Worm (Caenorhabditis elegans) whole organism, young adult: ENCODE measurements around the gene spp-28.

ENCODE experiments used
- B0035.1 ChIP-seq: sonication (generic microtip); optimal IDR thresholded peaks from 2 replicates; lab custom pipeline; 2016; ENCODE audit warnings: missing genetic modification characterization, mild to moderate bottlenecking, missing compliant biosample characterization, missing genotype, missing genetic modification reagents
- B0261.1 ChIP-seq: sonication (generic microtip); optimal IDR thresholded peaks from 2 replicates; lab custom pipeline; 2016; ENCODE audit warnings: mild to moderate bottlenecking, missing genetic modification characterization, moderate library complexity, missing compliant biosample characterization
- B0336.3 ChIP-seq: fragments of 200-800 bp; sonication (Bioruptor generic); IDR thresholded peaks from 2 replicates; pipeline ENCODE4 v1.3.6; 2022; ENCODE audit warnings: missing genetic modification characterization, missing compliant biosample characterization
- C17E4.6 ChIP-seq: fragments of 200-800 bp; sonication (Bioruptor generic); IDR thresholded peaks from 2 replicates; pipeline ENCODE4 v1.3.6; 2022; ENCODE audit warnings: missing genetic modification reagents, missing genetic modification characterization, missing compliant biosample characterization
- D2030.7 ChIP-seq: fragments of 200-800 bp; sonication (Bioruptor generic); IDR thresholded peaks from 2 replicates; pipeline ENCODE4 v1.3.6; 2022; ENCODE audit warnings: missing genetic modification reagents, missing genetic modification characterization, missing compliant biosample characterization
- F10E7.11 ChIP-seq: sonication (generic microtip); optimal IDR thresholded peaks from 2 replicates; lab custom pipeline; 2017; ENCODE audit warnings: mild to moderate bottlenecking, missing genetic modification characterization, moderate library complexity, missing compliant biosample characterization
- F52B5.7 ChIP-seq: sonication (generic microtip); optimal IDR thresholded peaks from 2 replicates; lab custom pipeline; 2016; ENCODE audit warnings: mild to moderate bottlenecking, missing genetic modification characterization, missing compliant biosample characterization
- F57C9.4 ChIP-seq: sonication (generic microtip); optimal IDR thresholded peaks from 2 replicates; lab custom pipeline; 2017; ENCODE audit warnings: mild to moderate bottlenecking, missing genetic modification characterization, missing compliant biosample characterization
- T26A5.8 ChIP-seq: sonication (generic microtip); optimal IDR thresholded peaks from 2 replicates; lab custom pipeline; 2016; ENCODE audit warnings: missing genetic modification characterization, missing compliant biosample characterization
- Y56A3A.18 ChIP-seq: fragments of 200-800 bp; sonication (Bioruptor generic); IDR thresholded peaks from 2 replicates; pipeline ENCODE4 v1.3.6; 2022; ENCODE audit warnings: missing genetic modification reagents, missing genetic modification characterization, missing compliant biosample characterization
- ZK185.1 ChIP-seq: sonication (generic microtip); optimal IDR thresholded peaks from 2 replicates; lab custom pipeline; 2016; ENCODE audit warnings: mild to moderate bottlenecking, missing genetic modification characterization, missing compliant biosample characterization; ENCODE audit not compliant: poor library complexity, severe bottlenecking
- atf-7 ChIP-seq: sonication (generic microtip); optimal IDR thresholded peaks from 2 replicates; lab custom pipeline; 2017; ENCODE audit warnings: mild to moderate bottlenecking, missing genetic modification characterization, missing compliant biosample characterization
- athp-1 ChIP-seq: sonication (generic microtip); optimal IDR thresholded peaks from 2 replicates; lab custom pipeline; 2017; ENCODE audit warnings: mild to moderate bottlenecking, missing genetic modification characterization, missing compliant biosample characterization
- attf-3 ChIP-seq: fragments of 200-800 bp; sonication (Bioruptor generic); conservative IDR thresholded peaks from 2 replicates; pipeline ENCODE4 v1.3.6; 2022; ENCODE audit warnings: missing genetic modification reagents, missing genetic modification characterization, missing compliant biosample characterization
- bed-2 ChIP-seq: fragments of 200-800 bp; sonication (Bioruptor generic); IDR thresholded peaks from 2 replicates; pipeline ENCODE4 v1.3.6; 2022; ENCODE audit warnings: missing genetic modification reagents, missing genetic modification characterization, missing compliant biosample characterization
- ccch-3 ChIP-seq: fragments of 200-800 bp; sonication (Bioruptor generic); optimal IDR thresholded peaks from 2 replicates; lab custom pipeline; 2018; ENCODE audit warnings: mild to moderate bottlenecking, missing genetic modification characterization, missing compliant biosample characterization
- cebp-1 ChIP-seq, 2 experiments: fragments of 200-800 bp in 1 of 2; sonication (Bioruptor generic) in 1 of 2; sonication (generic microtip) in 1 of 2; IDR thresholded peaks in 1 of 2; optimal IDR thresholded peaks in 1 of 2; 2 replicates each; pipeline versions ENCODE4 v1.3.6 to Lab custom; 2017 to 2022; ENCODE audit warnings: missing compliant biosample characterization in 2 of 2, missing genetic modification characterization in 2 of 2, mild to moderate bottlenecking in 1 of 2, missing genetic modification reagents in 1 of 2, moderate library complexity in 1 of 2
- cebp-2 ChIP-seq: fragments of 200-800 bp; sonication (Bioruptor generic); IDR thresholded peaks from 2 replicates; pipeline ENCODE4 v1.3.6; 2022; ENCODE audit warnings: missing genetic modification characterization, missing compliant biosample characterization
- ceh-40 ChIP-seq: fragments of 200-800 bp; sonication (Bioruptor generic); IDR thresholded peaks from 2 replicates; pipeline ENCODE4 v1.3.6; 2022; ENCODE audit warnings: missing genetic modification characterization, missing compliant biosample characterization
- ceh-58 ChIP-seq: fragments of 200-800 bp; sonication (Bioruptor generic); IDR thresholded peaks from 2 replicates; pipeline ENCODE4 v1.3.6; 2022; ENCODE audit warnings: missing genetic modification characterization, missing compliant biosample characterization
- chd-7 ChIP-seq: sonication (generic microtip); optimal IDR thresholded peaks from 2 replicates; lab custom pipeline; 2016; ENCODE audit warnings: mild to moderate bottlenecking, missing genetic modification characterization, moderate library complexity, missing compliant biosample characterization
- die-1 ChIP-seq: sonication (generic microtip); optimal IDR thresholded peaks from 2 replicates; lab custom pipeline; 2016; ENCODE audit warnings: missing genotype, mild to moderate bottlenecking, missing genetic modification characterization, missing compliant biosample characterization
- ets-4 ChIP-seq: fragments of 200-800 bp; sonication (Bioruptor generic); optimal IDR thresholded peaks from 2 replicates; lab custom pipeline; 2018; ENCODE audit warnings: mild to moderate bottlenecking, missing genetic modification characterization, missing compliant biosample characterization
- gei-17 ChIP-seq: fragments of 200-800 bp; sonication (Bioruptor generic); optimal IDR thresholded peaks from 2 replicates; lab custom pipeline; 2018; ENCODE audit warnings: mild to moderate bottlenecking, missing genetic modification characterization, missing compliant biosample characterization
- hmg-1.2 ChIP-seq: fragments of 200-800 bp; sonication (Bioruptor generic); IDR thresholded peaks from 2 replicates; pipeline ENCODE4 v1.3.6; 2022; ENCODE audit warnings: missing genetic modification reagents, missing genetic modification characterization, missing compliant biosample characterization
- hmg-20 ChIP-seq: fragments of 200-800 bp; sonication (Bioruptor generic); IDR thresholded peaks from 2 replicates; pipeline ENCODE4 v1.3.6; 2022; ENCODE audit warnings: missing genetic modification reagents, missing genetic modification characterization, missing compliant biosample characterization
- hsf-1 ChIP-seq: fragments of 200-800 bp; sonication (Bioruptor generic); IDR thresholded peaks from 2 replicates; pipeline ENCODE4 v1.3.6; 2022; ENCODE audit warnings: missing genetic modification reagents, missing genetic modification characterization, missing compliant biosample characterization
- let-607 ChIP-seq, 2 experiments: fragments of 200-800 bp in 1 of 2; sonication (Bioruptor generic) in 1 of 2; sonication (generic microtip) in 1 of 2; optimal IDR thresholded peaks; 2 replicates each; lab custom pipeline; 2016 to 2018; ENCODE audit warnings: mild to moderate bottlenecking in 2 of 2, missing compliant biosample characterization in 2 of 2, missing genetic modification characterization in 2 of 2, moderate library complexity in 2 of 2, missing genotype in 1 of 2
- lin-40 ChIP-seq: sonication (generic microtip); optimal IDR thresholded peaks from 2 replicates; lab custom pipeline; 2016; ENCODE audit warnings: missing genetic modification characterization, mild to moderate bottlenecking, missing compliant biosample characterization, missing genotype, missing genetic modification reagents
- lsl-1 ChIP-seq: fragments of 200-800 bp; sonication (Bioruptor generic); optimal IDR thresholded peaks from 2 replicates; lab custom pipeline; 2018; ENCODE audit warnings: mild to moderate bottlenecking, missing genetic modification characterization, moderate library complexity, missing compliant biosample characterization
- madf-6 ChIP-seq: fragments of 200-800 bp; sonication (Bioruptor generic); IDR thresholded peaks from 2 replicates; pipeline ENCODE4 v1.3.6; 2022; ENCODE audit warnings: missing genetic modification reagents, missing genetic modification characterization, missing compliant biosample characterization
- madf-8 ChIP-seq: fragments of 200-800 bp; sonication (Bioruptor generic); conservative IDR thresholded peaks from 2 replicates; pipeline ENCODE4 v1.3.6; 2022; ENCODE audit warnings: missing genetic modification reagents, missing genetic modification characterization, missing compliant biosample characterization
- nfya-2 ChIP-seq: fragments of 200-800 bp; sonication (Bioruptor generic); IDR thresholded peaks from 2 replicates; pipeline ENCODE4 v1.3.6; 2022; ENCODE audit warnings: missing genetic modification reagents, missing genetic modification characterization, missing compliant biosample characterization
- nhr-179 ChIP-seq: sonication (generic microtip); optimal IDR thresholded peaks from 2 replicates; lab custom pipeline; 2016; ENCODE audit warnings: mild to moderate bottlenecking, missing genetic modification characterization, missing compliant biosample characterization
- pbrm-1 ChIP-seq: fragments of 200-800 bp; sonication (Bioruptor generic); IDR thresholded peaks from 2 replicates; pipeline ENCODE4 v1.3.6; 2022; ENCODE audit warnings: missing genetic modification reagents, missing genetic modification characterization, missing compliant biosample characterization
- snpc-4 ChIP-seq, 5 experiments: fragments of 150-350 bp in 1 of 5; sonication (generic microtip) in 4 of 5; optimal IDR thresholded peaks; 2 replicates each; lab custom pipeline; 2014 to 2018; ENCODE audit warnings: missing genetic modification characterization in 5 of 5, missing biosample characterization in 3 of 5, antibody characterized with exemption in 2 of 5, mild to moderate bottlenecking in 2 of 5, missing compliant biosample characterization in 2 of 5, missing genotype in 2 of 5, moderate library complexity in 2 of 5, missing genetic modification reagents in 1 of 5
- tlf-1 ChIP-seq: fragments of 200-800 bp; sonication (Bioruptor generic); optimal IDR thresholded peaks from 2 replicates; lab custom pipeline; 2018; ENCODE audit warnings: mild to moderate bottlenecking, missing genetic modification characterization, missing compliant biosample characterization
- unc-62 ChIP-seq: fragments of 150-350 bp; optimal IDR thresholded peaks from 2 replicates; lab custom pipeline; 2014; ENCODE audit warnings: missing biosample characterization, missing genetic modification reagents, missing genetic modification characterization
- xnd-1 ChIP-seq: sonication (generic microtip); optimal IDR thresholded peaks from 2 replicates; lab custom pipeline; 2016; ENCODE audit warnings: missing genotype, missing genetic modification reagents, missing genetic modification characterization, missing compliant biosample characterization
- ztf-26 ChIP-seq: sonication (generic microtip); optimal IDR thresholded peaks from 2 replicates; lab custom pipeline; 2017; ENCODE audit warnings: missing genetic modification characterization, missing compliant biosample characterization
- ztf-28 ChIP-seq: fragments of 200-800 bp; sonication (Bioruptor generic); IDR thresholded peaks from 2 replicates; pipeline ENCODE4 v1.3.6; 2022; ENCODE audit warnings: missing genetic modification reagents, missing genetic modification characterization, missing compliant biosample characterization
- ztf-6 ChIP-seq: fragments of 200-800 bp; sonication (Bioruptor generic); IDR thresholded peaks from 2 replicates; pipeline ENCODE4 v1.3.6; 2022; ENCODE audit warnings: missing genetic modification reagents, missing genetic modification characterization, missing compliant biosample characterization

spp-28 gene

DNA sequence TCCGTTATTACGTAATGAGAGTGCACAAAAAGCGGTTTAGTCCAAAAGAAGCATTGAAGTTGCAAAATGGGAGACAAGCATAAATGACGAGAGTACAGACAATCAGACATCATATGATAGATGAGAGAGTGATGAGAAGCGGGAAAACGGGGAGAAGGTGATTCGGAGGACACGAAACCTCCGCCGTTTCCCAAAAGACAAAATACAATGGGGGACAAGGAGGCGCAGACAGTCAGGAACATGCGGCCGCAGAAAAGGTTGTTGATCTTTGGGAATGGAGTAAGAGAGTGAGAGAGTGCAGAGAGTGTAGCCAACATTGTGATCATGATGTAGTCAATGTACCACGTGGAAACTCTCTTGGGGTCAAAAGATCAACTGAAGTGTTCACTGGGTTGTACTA is 47.5 kb upstream of the spp-28 start (continued):
- no peak for TF ChIP-seq ceh-40 (GFP tag; lab: Robert Waterston, UW)
- TF ChIP-seq F10E7.11: no peak
- no peak for TF ChIP-seq F57C9.4
- TF ChIP-seq B0336.3 (GFP tag; lab: Robert Waterston, UW): peak; percentile 91
- peak; percentile 52 for TF ChIP-seq B0035.1 (tag; lab: Kevin White, UChicago)
- no peak for TF ChIP-seq cebp-2 (GFP tag; lab: Robert Waterston, UW)
- peak; percentile 50 for TF ChIP-seq unc-62 (GFP tag; lab: Kevin White, UChicago)
- no peak for TF ChIP-seq athp-1
- no peak for TF ChIP-seq B0261.1 (tag; lab: Kevin White, UChicago)
- peak; percentile 71 for TF ChIP-seq die-1
- no peak for TF ChIP-seq ceh-58
- TF ChIP-seq hmg-1.2: peak; percentile 97
- TF ChIP-seq Y56A3A.18 (GFP tag; lab: Robert Waterston, UW): no peak
- no peak for TF ChIP-seq nfya-2 (GFP tag; lab: Robert Waterston, UW)
- peak; percentile 92 for TF ChIP-seq chd-7 (tag; lab: Kevin White, UChicago)
- no peak for TF ChIP-seq bed-2 (GFP tag; lab: Robert Waterston, UW)
- TF ChIP-seq hmg-20 (GFP tag; lab: Robert Waterston, UW): no peak
- TF ChIP-seq F52B5.7 (tag; lab: Kevin White, UChicago): no peak
- TF ChIP-seq C17E4.6 (GFP tag; lab: Robert Waterston, UW): no peak
- peak; percentile 91 for TF ChIP-seq atf-7 (tag; lab: Kevin White, UChicago)
- no peak for TF ChIP-seq T26A5.8 (tag; lab: Kevin White, UChicago)
- TF ChIP-seq ztf-28 (GFP tag; lab: Robert Waterston, UW): no peak
- no peak for TF ChIP-seq ztf-6 (GFP tag; lab: Robert Waterston, UW)
- TF ChIP-seq madf-6: peak; percentile 42; the same call in 1 of the 2 replicates
- TF ChIP-seq ztf-26: peak; percentile 87
- TF ChIP-seq nhr-179 (tag; lab: Kevin White, UChicago): no peak
- TF ChIP-seq tlf-1 (GFP tag; lab: Kevin White, UChicago): peak; percentile 56
- no peak for TF ChIP-seq hsf-1 (GFP tag; lab: Robert Waterston, UW)
- TF ChIP-seq xnd-1: no peak
- no peak for TF ChIP-seq snpc-4 (GFP tag; optimal IDR thresholded peaks at IDR 0.05; lab: Kevin White, UChicago)
- TF ChIP-seq snpc-4 (tag; optimal IDR thresholded peaks at IDR 0.05; lab: Kevin White, UChicago): peak; percentile 28 to 66 (median 50)
- TF ChIP-seq lsl-1 (GFP tag; lab: Kevin White, UChicago): no peak
- no peak for TF ChIP-seq ets-4
- TF ChIP-seq cebp-1 (GFP tag; IDR thresholded peaks at IDR 0.05; lab: Robert Waterston, UW): peak; percentile 51; the same call in 1 of the 2 replicates
- peak; percentile 92 for TF ChIP-seq cebp-1 (tag; optimal IDR thresholded peaks at IDR 0.05; lab: Kevin White, UChicago)
- no peak for TF ChIP-seq attf-3 (GFP tag; lab: Robert Waterston, UW)
- peak; percentile 71; the same call in 1 of the 2 replicates for TF ChIP-seq pbrm-1
- TF ChIP-seq ccch-3 (GFP tag; lab: Kevin White, UChicago): no peak
- TF ChIP-seq let-607 (tag; optimal IDR thresholded peaks at IDR 0.05; lab: Kevin White, UChicago): peak; percentile 72
- no peak for TF ChIP-seq D2030.7
- peak; percentile 38 for TF ChIP-seq gei-17 (GFP tag; lab: Kevin White, UChicago)

DNA sequence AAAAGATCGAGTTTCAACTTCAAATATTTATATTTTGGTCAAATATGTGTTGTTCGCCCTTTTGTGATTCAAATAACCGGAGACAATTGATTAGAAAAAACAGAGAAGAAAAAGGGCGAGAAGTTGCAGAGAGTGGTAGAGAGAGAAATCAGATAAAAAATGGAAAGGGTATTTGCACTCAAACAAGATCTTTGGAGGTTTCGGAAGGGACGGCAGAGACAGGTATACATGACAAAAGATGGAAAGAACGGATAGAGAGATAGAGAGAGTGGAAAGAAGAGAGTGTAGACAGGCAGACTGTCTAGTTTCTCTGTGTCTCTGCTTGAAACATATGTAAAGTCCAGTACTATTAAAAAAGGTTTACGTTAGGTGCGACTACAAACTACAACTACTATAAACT is 46.0 kb upstream of the spp-28 start:
- peak; percentile 25; the same call in 1 of the 2 replicates for TF ChIP-seq hmg-1.2
- no peak for TF ChIP-seq ZK185.1 (tag; lab: Kevin White, UChicago)
- TF ChIP-seq lin-40 (tag; lab: Kevin White, UChicago): peak; percentile 25
- no peak for TF ChIP-seq madf-8 (GFP tag; lab: Robert Waterston, UW)
